Fruit fly (Drosophila melanogaster) whole organism, wandering third instar larva: ENCODE measurements around the gene CG3726.
A peak's percentile ranks its signal among the peaks of the same experiment; 100 is the strongest.

Source experiments
- Abd-B ChIP-seq: fragments of >200 bp; optimal IDR thresholded peaks from 2 replicates; lab custom pipeline; 2017; ENCODE audit warnings: missing biosample characterization, missing genetic modification characterization
- CG32264 ChIP-seq: fragments of 200-800 bp; sonication (Bioruptor generic); optimal IDR thresholded peaks from 2 replicates; lab custom pipeline; 2016; ENCODE audit warnings: missing biosample characterization, missing genetic modification characterization
- CG9705 ChIP-seq: fragments of 200-800 bp; sonication (Bioruptor generic); optimal IDR thresholded peaks from 2 replicates; lab custom pipeline; 2018; ENCODE audit warnings: missing biosample characterization, mild to moderate bottlenecking, missing genetic modification characterization
- CrebA ChIP-seq: fragments of 200-800 bp; sonication (Bioruptor generic); optimal IDR thresholded peaks from 2 replicates; lab custom pipeline; 2016; ENCODE audit warnings: missing biosample characterization, mild to moderate bottlenecking, missing genetic modification characterization, borderline replicate concordance
- Dfd ChIP-seq: fragments of >200 bp; optimal IDR thresholded peaks from 2 replicates; lab custom pipeline; 2017; ENCODE audit warnings: missing biosample characterization, missing genetic modification characterization
- Dif ChIP-seq: fragments of 200-275, 200-300 bp; sonication (Bioruptor generic); optimal IDR thresholded peaks from 2 replicates; lab custom pipeline; 2018; ENCODE audit warnings: missing biosample characterization, missing genetic modification characterization; ENCODE audit not compliant: partially characterized antibody
- GATAd ChIP-seq: sonication (Bioruptor generic); optimal IDR thresholded peaks from 2 replicates; lab custom pipeline; 2016; ENCODE audit warnings: missing biosample characterization, missing genetic modification characterization
- HLH106 ChIP-seq: fragments of 200-800 bp; optimal IDR thresholded peaks from 3 replicates; lab custom pipeline; 2019; ENCODE audit warnings: missing biosample characterization, mild to moderate bottlenecking, missing genetic modification characterization, moderate library complexity
- Hnf4 ChIP-seq: fragments of 200-800 bp; sonication (Bioruptor generic); optimal IDR thresholded peaks from 2 replicates; lab custom pipeline; 2016; ENCODE audit warnings: missing biosample characterization, mild to moderate bottlenecking, missing genetic modification characterization
- Hr78 ChIP-seq: fragments of >200 bp; optimal IDR thresholded peaks from 2 replicates; lab custom pipeline; 2017; ENCODE audit warnings: missing biosample characterization, missing genetic modification characterization
- Hr83 ChIP-seq: fragments of 200-300 bp; sonication (Bioruptor generic); optimal IDR thresholded peaks from 2 replicates; lab custom pipeline; 2016; ENCODE audit warnings: missing biosample characterization, mild to moderate bottlenecking, missing genetic modification characterization, moderate library complexity; ENCODE audit not compliant: poor library complexity, severe bottlenecking
- Jra ChIP-seq: sonication (Bioruptor generic); optimal IDR thresholded peaks from 2 replicates; lab custom pipeline; 2016; ENCODE audit warnings: missing biosample characterization, missing genetic modification characterization
- Mio ChIP-seq: sonication (Bioruptor generic); optimal IDR thresholded peaks from 2 replicates; lab custom pipeline; 2016; ENCODE audit warnings: missing biosample characterization, missing genetic modification characterization
- Myc ChIP-seq: fragments of >200 bp; optimal IDR thresholded peaks from 2 replicates; lab custom pipeline; 2017
- N ChIP-seq: fragments of >200 bp; optimal IDR thresholded peaks from 2 replicates; lab custom pipeline; 2018; ENCODE audit warnings: missing biosample characterization, missing external identifiers, missing genetic modification characterization
- OdsH ChIP-seq: fragments of 200-800 bp; sonication (Bioruptor generic); optimal IDR thresholded peaks from 2 replicates; lab custom pipeline; 2016; ENCODE audit warnings: missing biosample characterization, mild to moderate bottlenecking, missing genetic modification characterization
- Rel ChIP-seq, 2 experiments: fragments of 200-800 bp; sonication (Bioruptor generic) in 1 of 2; optimal IDR thresholded peaks; 2 replicates in 1 of 2; 3 replicates in 1 of 2; lab custom pipeline; 2016 to 2019; ENCODE audit warnings: mild to moderate bottlenecking in 2 of 2, missing biosample characterization in 2 of 2, missing genetic modification characterization in 2 of 2, moderate library complexity in 1 of 2
- Sp1 ChIP-seq: fragments of 200-800 bp; sonication (Bioruptor generic); optimal IDR thresholded peaks from 3 replicates; lab custom pipeline; 2019; ENCODE audit warnings: missing biosample characterization, mild to moderate bottlenecking, missing genetic modification characterization, moderate library complexity
- Vsx2 ChIP-seq: fragments of 200-300, 225-300 bp; sonication (Bioruptor generic); optimal IDR thresholded peaks from 2 replicates; lab custom pipeline; 2018; ENCODE audit warnings: missing biosample characterization, missing genetic modification characterization; ENCODE audit not compliant: partially characterized antibody
- br ChIP-seq: fragments of 200-800 bp; sonication (Bioruptor generic); optimal IDR thresholded peaks from 2 replicates; lab custom pipeline; 2016; ENCODE audit warnings: missing biosample characterization, missing genetic modification characterization
- brk ChIP-seq: fragments of 200-800 bp; sonication (Bioruptor generic); optimal IDR thresholded peaks from 2 replicates; lab custom pipeline; 2016; ENCODE audit warnings: missing biosample characterization, mild to moderate bottlenecking, missing genetic modification characterization
- dl ChIP-seq, 2 experiments: fragments of 175-275, 200-275 bp in 1 of 2; fragments of 200-275 bp in 1 of 2; sonication (Bioruptor generic); optimal IDR thresholded peaks; lab custom pipeline; 2018; ENCODE audit warnings: mild to moderate bottlenecking in 2 of 2, missing biosample characterization in 2 of 2, missing genetic modification characterization in 2 of 2, moderate library complexity in 2 of 2; ENCODE audit not compliant: partially characterized antibody in 2 of 2, insufficient read depth in 1 of 2
- dmrt93B ChIP-seq: fragments of 200-800 bp; sonication (Bioruptor generic); optimal IDR thresholded peaks from 2 replicates; lab custom pipeline; 2018; ENCODE audit warnings: missing biosample characterization, mild to moderate bottlenecking, missing genetic modification characterization
- dsf ChIP-seq: sonication (Bioruptor generic); optimal IDR thresholded peaks from 2 replicates; lab custom pipeline; 2016; ENCODE audit warnings: missing biosample characterization, missing genetic modification characterization, borderline replicate concordance
- ey ChIP-seq: fragments of 200-800 bp; sonication (Bioruptor generic); optimal IDR thresholded peaks from 2 replicates; lab custom pipeline; 2016; ENCODE audit warnings: missing biosample characterization, missing genetic modification characterization
- foxo ChIP-seq, 2 experiments: fragments of 200-800 bp; sonication (Bioruptor generic); optimal IDR thresholded peaks; 2 replicates in 1 of 2; 3 replicates in 1 of 2; lab custom pipeline; 2016 to 2017; ENCODE audit warnings: missing biosample characterization in 2 of 2, missing genetic modification characterization in 2 of 2
- fru ChIP-seq: fragments of 200-800 bp; sonication (Bioruptor generic); optimal IDR thresholded peaks from 3 replicates; lab custom pipeline; 2016; ENCODE audit warnings: missing biosample characterization, mild to moderate bottlenecking, missing genetic modification characterization
- h ChIP-seq: fragments of 200-800 bp; sonication (Bioruptor generic); optimal IDR thresholded peaks from 3 replicates; lab custom pipeline; 2016; ENCODE audit warnings: missing biosample characterization, mild to moderate bottlenecking, missing genetic modification characterization
- jim ChIP-seq: fragments of 175-275, 200-325 bp; sonication (Bioruptor generic); optimal IDR thresholded peaks from 2 replicates; lab custom pipeline; 2016; ENCODE audit warnings: missing biosample characterization, mild to moderate bottlenecking, missing genetic modification characterization
- lola ChIP-seq: fragments of >200 bp; optimal IDR thresholded peaks from 2 replicates; lab custom pipeline; 2017; ENCODE audit warnings: missing biosample characterization, missing genetic modification characterization
- pan ChIP-seq: fragments of >200 bp; optimal IDR thresholded peaks from 2 replicates; lab custom pipeline; 2017
- psq ChIP-seq: fragments of 200-800 bp; sonication (Bioruptor generic); optimal IDR thresholded peaks from 3 replicates; lab custom pipeline; 2017; ENCODE audit warnings: missing biosample characterization, mild to moderate bottlenecking, missing genetic modification characterization, moderate library complexity
- rgr ChIP-seq: fragments of 200-800 bp; sonication (Bioruptor generic); optimal IDR thresholded peaks from 3 replicates; lab custom pipeline; 2016; ENCODE audit warnings: missing biosample characterization, mild to moderate bottlenecking, missing genetic modification characterization
- sage ChIP-seq: fragments of 200-800 bp; sonication (Bioruptor generic); optimal IDR thresholded peaks from 2 replicates; lab custom pipeline; 2016; ENCODE audit warnings: missing biosample characterization, mild to moderate bottlenecking, missing genetic modification characterization
- sv ChIP-seq: fragments of 200-800 bp; sonication (Bioruptor generic); optimal IDR thresholded peaks from 3 replicates; lab custom pipeline; 2016; ENCODE audit warnings: missing biosample characterization, missing genetic modification characterization
- tai ChIP-seq: sonication (Bioruptor generic); optimal IDR thresholded peaks from 2 replicates; lab custom pipeline; 2016; ENCODE audit warnings: missing biosample characterization, missing genetic modification characterization
- usp ChIP-seq: fragments of >200 bp; optimal IDR thresholded peaks from 2 replicates; lab custom pipeline; 2017; ENCODE audit warnings: missing biosample characterization, missing genetic modification characterization
- woc ChIP-seq: sonication (Bioruptor generic); optimal IDR thresholded peaks from 2 replicates; lab custom pipeline; 2016; ENCODE audit warnings: missing biosample characterization, mild to moderate bottlenecking, missing genetic modification characterization

The CG3726 gene

dm6 chrX:5925793-5926418 lies 9.0 kb downstream of the CG3726 start:
- TF ChIP-seq sage (GFP tag; lab: Kevin White, UChicago) (no peak), Mio (GFP tag; lab: Kevin White, UChicago) (no peak), HLH106 (tag; lab: Kevin White, UChicago) (peak; percentile 39), psq (GFP tag; lab: Kevin White, UChicago) (no peak), tai (GFP tag; lab: Kevin White, UChicago) (peak; percentile 4), pan (no peak), lola (GFP tag; lab: Kevin White, UChicago) (no peak), br (GFP tag; lab: Kevin White, UChicago) (no peak), woc (GFP tag; lab: Kevin White, UChicago) (no peak), h (GFP tag; lab: Kevin White, UChicago) (peak; percentile 14), fru (GFP tag; lab: Kevin White, UChicago) (peak; percentile 4), Hr83 (GFP tag; lab: Kevin White, UChicago) (no peak), Sp1 (peak; percentile 18), rgr (peak; percentile 5), dmrt93B (GFP tag; lab: Kevin White, UChicago) (peak; percentile 29), ey (GFP tag; lab: Kevin White, UChicago) (peak; percentile 36), Dif (GFP tag; lab: Kevin White, UChicago) (no peak), Vsx2 (no peak), dl (GFP tag; optimal IDR thresholded peaks at IDR 0.05; lab: Kevin White, UChicago; ENCODE audit: insufficient read depth in 1 of 2, partially characterized antibody in 2 of 2) (no peak), foxo (GFP tag; optimal IDR thresholded peaks at IDR 0.05; lab: Kevin White, UChicago) (peak in 1 of 2 experiments; percentile 27), GATAd (GFP tag; lab: Kevin White, UChicago) (no peak), CrebA (no peak)

- TF ChIP-seq CrebA (no peak), sv (GFP tag; lab: Kevin White, UChicago) (no peak), Hr83 (GFP tag; lab: Kevin White, UChicago) (no peak), Hnf4 (GFP tag; lab: Kevin White, UChicago) (peak; percentile 23), Rel (GFP tag; optimal IDR thresholded peaks at IDR 0.05; lab: Kevin White, UChicago) (no peak), Rel (tag; optimal IDR thresholded peaks at IDR 0.05; lab: Kevin White, UChicago) (no peak), Hr78 (GFP tag; lab: Kevin White, UChicago) (no peak), Jra (GFP tag; lab: Kevin White, UChicago) (no peak), sage (GFP tag; lab: Kevin White, UChicago) (no peak), Mio (GFP tag; lab: Kevin White, UChicago) (no peak), Dif (GFP tag; lab: Kevin White, UChicago) (no peak), h (GFP tag; lab: Kevin White, UChicago) (peak; percentile 18), dsf (GFP tag; lab: Kevin White, UChicago) (no peak), rgr (peak; percentile 58), foxo (GFP tag; optimal IDR thresholded peaks at IDR 0.05; lab: Kevin White, UChicago) (peak in 1 of 2 experiments; percentile 43), fru (GFP tag; lab: Kevin White, UChicago) (peak; percentile 21), brk (GFP tag; lab: Kevin White, UChicago) (no peak), ey (GFP tag; lab: Kevin White, UChicago) (peak; percentile 0), psq (GFP tag; lab: Kevin White, UChicago) (peak; percentile 48), usp (GFP tag; lab: Kevin White, UChicago) (no peak), lola (GFP tag; lab: Kevin White, UChicago) (no peak), Abd-B (GFP tag; lab: Kevin White, UChicago) (no peak), OdsH (peak; percentile 18), br (GFP tag; lab: Kevin White, UChicago) (peak; percentile 33)
Observed at dm6 chrX:5926718-5927117, 9.8 kb downstream of the CG3726 start.

- peak; percentile 58 for TF ChIP-seq woc (GFP tag; lab: Kevin White, UChicago)
- TF ChIP-seq Dfd (GFP tag; lab: Kevin White, UChicago): no peak
- TF ChIP-seq sv (GFP tag; lab: Kevin White, UChicago): no peak
- no peak for TF ChIP-seq Mio (GFP tag; lab: Kevin White, UChicago)
- no peak for TF ChIP-seq N (GFP tag; lab: Kevin White, UChicago)
- peak; percentile 56 for TF ChIP-seq h (GFP tag; lab: Kevin White, UChicago)
- peak; percentile 58 for TF ChIP-seq HLH106 (tag; lab: Kevin White, UChicago)
- TF ChIP-seq fru (GFP tag; lab: Kevin White, UChicago): peak; percentile 56
- TF ChIP-seq OdsH: peak; percentile 45
- no peak for TF ChIP-seq CrebA
- no peak for TF ChIP-seq CG32264 (GFP tag; lab: Kevin White, UChicago)
- peak; percentile 42 for TF ChIP-seq CG9705 (GFP tag; lab: Kevin White, UChicago)
- peak; percentile 54 for TF ChIP-seq psq (GFP tag; lab: Kevin White, UChicago)
- TF ChIP-seq tai (GFP tag; lab: Kevin White, UChicago): no peak
- no peak for TF ChIP-seq GATAd (GFP tag; lab: Kevin White, UChicago)
- no peak for TF ChIP-seq Jra (GFP tag; lab: Kevin White, UChicago)
- TF ChIP-seq jim (GFP tag; lab: Kevin White, UChicago): no peak
- no peak for TF ChIP-seq usp (GFP tag; lab: Kevin White, UChicago)
- peak in 1 of 2 experiments; percentile 65 for TF ChIP-seq foxo (GFP tag; optimal IDR thresholded peaks at IDR 0.05; lab: Kevin White, UChicago)
- peak; percentile 67 for TF ChIP-seq ey (GFP tag; lab: Kevin White, UChicago)
- no peak for TF ChIP-seq dl (GFP tag; optimal IDR thresholded peaks at IDR 0.05; lab: Kevin White, UChicago; ENCODE audit: insufficient read depth in 1 of 2, partially characterized antibody in 2 of 2)
- peak; percentile 31 for TF ChIP-seq Sp1
- TF ChIP-seq sage (GFP tag; lab: Kevin White, UChicago): no peak
- no peak for TF ChIP-seq pan
- TF ChIP-seq Myc (lab: Kevin White, UChicago): no peak
- TF ChIP-seq Vsx2: no peak
- TF ChIP-seq Dif (GFP tag; lab: Kevin White, UChicago): no peak
- TF ChIP-seq brk (GFP tag; lab: Kevin White, UChicago): no peak
Observed at dm6 chrX:5932345-5932995, 15.6 kb downstream of the CG3726 start.
